Worm (Caenorhabditis elegans) whole organism, L4 larva: ENCODE data around the gene ifa-4.

Experiments used
- F37D6.2 ChIP-seq: sonication (generic microtip); optimal IDR thresholded peaks from 2 replicates; lab custom pipeline; 2016; ENCODE audit warnings: mild to moderate bottlenecking, missing genetic modification characterization, missing compliant biosample characterization
- R02D3.7 ChIP-seq: fragments of 150-350 bp; sonication (generic microtip); optimal IDR thresholded peaks from 3 replicates; lab custom pipeline; 2014; ENCODE audit warnings: missing biosample characterization, missing genetic modification characterization
- T20F7.1 ChIP-seq: fragments of 200-800 bp; sonication (Bioruptor generic); optimal IDR thresholded peaks from 2 replicates; lab custom pipeline; 2018; ENCODE audit warnings: mild to moderate bottlenecking, missing genetic modification characterization, missing compliant biosample characterization
- T26A8.4 ChIP-seq: fragments of 200-800 bp; sonication (Bioruptor generic); IDR thresholded peaks from 2 replicates; pipeline ENCODE4 v1.3.6; 2022; ENCODE audit warnings: missing genetic modification characterization, missing compliant biosample characterization
- aha-1 ChIP-seq: fragments of 150-350 bp; peaks from one replicate; lab custom pipeline; 2014; ENCODE audit warnings: missing biosample characterization, missing genetic modification characterization
- aly-2 ChIP-seq: sonication (generic microtip); optimal IDR thresholded peaks from 2 replicates; lab custom pipeline; 2018; ENCODE audit warnings: missing biosample characterization, missing genetic modification characterization
- ama-1 ChIP-seq: fragments of 150-350 bp; optimal IDR thresholded peaks from 2 replicates; lab custom pipeline; 2014; ENCODE audit warnings: inconsistent platforms, mixed read lengths
- ceh-20 ChIP-seq: fragments of 200-800 bp; sonication (Bioruptor generic); IDR thresholded peaks from 2 replicates; pipeline ENCODE4 v1.3.6; 2022; ENCODE audit warnings: missing genetic modification reagents, missing genetic modification characterization, missing compliant biosample characterization
- ceh-44 ChIP-seq: fragments of 200-800 bp; sonication (Bioruptor generic); IDR thresholded peaks from 2 replicates; pipeline ENCODE4 v1.3.6; 2022; ENCODE audit warnings: missing genetic modification reagents, missing genetic modification characterization, missing compliant biosample characterization
- ceh-62 ChIP-seq: sonication (generic microtip); optimal IDR thresholded peaks from 2 replicates; lab custom pipeline; 2017; ENCODE audit warnings: missing biosample characterization, missing genetic modification characterization
- ces-1 ChIP-seq: fragments of 150-350 bp; sonication (generic microtip); optimal IDR thresholded peaks from 4 replicates; lab custom pipeline; 2014; ENCODE audit warnings: missing biosample characterization, missing genetic modification reagents, missing genetic modification characterization
- cey-2 ChIP-seq: sonication (generic microtip); optimal IDR thresholded peaks from 3 replicates; lab custom pipeline; 2017; ENCODE audit warnings: missing genetic modification characterization, mild to moderate bottlenecking, missing compliant biosample characterization, antibody characterized with exemption, borderline replicate concordance; ENCODE audit not compliant: insufficient read depth
- daf-16 ChIP-seq, 3 experiments: sonication (generic microtip); optimal IDR thresholded peaks; 2 replicates each; lab custom pipeline; 2016 to 2017; ENCODE audit warnings: missing genetic modification characterization in 3 of 3, missing genetic modification reagents in 3 of 3, mild to moderate bottlenecking in 2 of 3, missing compliant biosample characterization in 2 of 3, missing biosample characterization in 1 of 3, moderate library complexity in 1 of 3
- dmd-6 ChIP-seq: fragments of 200-800 bp; sonication (Bioruptor generic); IDR thresholded peaks from 2 replicates; pipeline ENCODE4 v1.3.6; 2022; ENCODE audit warnings: missing genetic modification reagents, missing genetic modification characterization, missing compliant biosample characterization
- dmd-9 ChIP-seq: fragments of 200-800 bp; sonication (Bioruptor generic); IDR thresholded peaks from 2 replicates; pipeline ENCODE4 v1.3.6; 2022; ENCODE audit warnings: missing genetic modification reagents, missing genetic modification characterization, missing compliant biosample characterization
- egl-27 ChIP-seq: sonication (generic microtip); optimal IDR thresholded peaks from 3 replicates; lab custom pipeline; 2017; ENCODE audit warnings: missing biosample characterization, missing genetic modification reagents, missing genetic modification characterization
- fkh-10 ChIP-seq: fragments of 150-350 bp; optimal IDR thresholded peaks from 2 replicates; lab custom pipeline; 2014; ENCODE audit warnings: missing biosample characterization, missing genetic modification reagents, missing genetic modification characterization
- gei-8 ChIP-seq: fragments of 200-800 bp; sonication (Bioruptor generic); optimal IDR thresholded peaks from 2 replicates; lab custom pipeline; 2018; ENCODE audit warnings: mild to moderate bottlenecking, missing genetic modification characterization, missing compliant biosample characterization
- hif-1 ChIP-seq, 2 experiments: sonication (generic microtip); optimal IDR thresholded peaks; 2 replicates each; lab custom pipeline; 2016 to 2017; ENCODE audit warnings: missing compliant biosample characterization in 2 of 2, missing genetic modification characterization in 2 of 2, missing genetic modification reagents in 2 of 2, missing genotype in 2 of 2, mild to moderate bottlenecking in 1 of 2
- hlh-11 ChIP-seq: fragments of 200-800 bp; sonication (Bioruptor generic); optimal IDR thresholded peaks from 2 replicates; lab custom pipeline; 2018; ENCODE audit warnings: mild to moderate bottlenecking, missing genetic modification characterization, missing compliant biosample characterization
- hlh-30 ChIP-seq: sonication (generic microtip); optimal IDR thresholded peaks from 2 replicates; lab custom pipeline; 2017; ENCODE audit warnings: antibody characterized with exemption, mild to moderate bottlenecking, missing genetic modification characterization, missing compliant biosample characterization; ENCODE audit not compliant: insufficient read depth
- lin-1 ChIP-seq: fragments of 200-800 bp; sonication (Bioruptor generic); IDR thresholded peaks from 2 replicates; pipeline ENCODE4 v1.3.6; 2022; ENCODE audit warnings: missing genetic modification reagents, missing genetic modification characterization, missing compliant biosample characterization
- lin-13 ChIP-seq: fragments of 150-350 bp; optimal IDR thresholded peaks from 2 replicates; lab custom pipeline; 2014; ENCODE audit warnings: missing biosample characterization, missing genetic modification reagents, missing genetic modification characterization
- madf-9 ChIP-seq: fragments of 200-800 bp; sonication (Bioruptor generic); conservative IDR thresholded peaks from 2 replicates; pipeline ENCODE4 v1.3.6; 2022; ENCODE audit warnings: missing genetic modification reagents, missing genetic modification characterization, missing compliant biosample characterization
- mdl-1 ChIP-seq, 2 experiments: fragments of 150-350 bp in 1 of 2; sonication (generic microtip) in 1 of 2; optimal IDR thresholded peaks; 2 replicates each; lab custom pipeline; 2014 to 2017; ENCODE audit warnings: missing biosample characterization in 2 of 2, missing genetic modification characterization in 2 of 2
- mdt-29 ChIP-seq: fragments of 200-800 bp; sonication (Bioruptor generic); IDR thresholded peaks from 2 replicates; pipeline ENCODE4 v1.3.6; 2022; ENCODE audit warnings: missing genetic modification reagents, missing genetic modification characterization, missing compliant biosample characterization
- mes-2 ChIP-seq: sonication (generic microtip); optimal IDR thresholded peaks from 2 replicates; lab custom pipeline; 2016; ENCODE audit warnings: missing genotype, mild to moderate bottlenecking, missing genetic modification characterization, missing compliant biosample characterization; ENCODE audit not compliant: poor library complexity, severe bottlenecking
- mxl-3 ChIP-seq: fragments of 200-800 bp; sonication (Bioruptor generic); optimal IDR thresholded peaks from 2 replicates; lab custom pipeline; 2018; ENCODE audit warnings: mild to moderate bottlenecking, missing genetic modification characterization, missing compliant biosample characterization
- nhr-111 ChIP-seq: fragments of 200-800 bp; sonication (Bioruptor generic); optimal IDR thresholded peaks from 2 replicates; lab custom pipeline; 2018; ENCODE audit warnings: mild to moderate bottlenecking, missing genetic modification characterization, missing compliant biosample characterization
- nhr-28 ChIP-seq: fragments of 150-350 bp; optimal IDR thresholded peaks from 2 replicates; lab custom pipeline; 2014; ENCODE audit warnings: missing biosample characterization, missing genetic modification characterization
- nhr-41 ChIP-seq: fragments of 200-800 bp; sonication (Bioruptor generic); IDR thresholded peaks from 2 replicates; pipeline ENCODE4 v1.3.6; 2022; ENCODE audit warnings: missing genetic modification reagents, missing genetic modification characterization, missing compliant biosample characterization
- nhr-42 ChIP-seq: fragments of 200-800 bp; sonication (Bioruptor generic); IDR thresholded peaks from 2 replicates; pipeline ENCODE4 v1.3.6; 2022; ENCODE audit warnings: missing genetic modification characterization, missing compliant biosample characterization
- nhr-48 ChIP-seq: sonication (generic microtip); optimal IDR thresholded peaks from 2 replicates; lab custom pipeline; 2016; ENCODE audit warnings: mild to moderate bottlenecking, missing genetic modification characterization, missing compliant biosample characterization
- nhr-6 ChIP-seq: fragments of 150-350 bp; optimal IDR thresholded peaks from 2 replicates; lab custom pipeline; 2014; ENCODE audit warnings: missing biosample characterization, missing genetic modification characterization
- nhr-77 ChIP-seq: fragments of 150-350 bp; optimal IDR thresholded peaks from 2 replicates; lab custom pipeline; 2014; ENCODE audit warnings: missing biosample characterization, missing genetic modification characterization
- pha-4 ChIP-seq, 2 experiments: fragments of 150-350 bp in 1 of 2; fragments of 200-800 bp in 1 of 2; sonication (Bioruptor generic) in 1 of 2; IDR thresholded peaks in 1 of 2; optimal IDR thresholded peaks in 1 of 2; 2 replicates each; pipeline versions ENCODE4 v1.3.6 to Lab custom; 2014 to 2022; ENCODE audit warnings: missing genetic modification characterization in 2 of 2, missing genetic modification reagents in 2 of 2, missing biosample characterization in 1 of 2, missing compliant biosample characterization in 1 of 2
- rbr-2 ChIP-seq: sonication (generic microtip); optimal IDR thresholded peaks from 2 replicates; lab custom pipeline; 2016; ENCODE audit warnings: missing genotype, missing genetic modification characterization, missing compliant biosample characterization
- saeg-2 ChIP-seq: fragments of 200-800 bp; sonication (Bioruptor generic); IDR thresholded peaks from 2 replicates; pipeline ENCODE4 v1.3.6; 2022; ENCODE audit warnings: missing genetic modification reagents, missing genetic modification characterization, missing compliant biosample characterization
- sdz-12 ChIP-seq: fragments of 200-800 bp; sonication (Bioruptor generic); optimal IDR thresholded peaks from 2 replicates; lab custom pipeline; 2018; ENCODE audit warnings: mild to moderate bottlenecking, missing genetic modification characterization, missing compliant biosample characterization
- unc-39 ChIP-seq: sonication (generic microtip); optimal IDR thresholded peaks from 2 replicates; lab custom pipeline; 2017; ENCODE audit warnings: missing biosample characterization, missing genetic modification characterization
- vab-7 ChIP-seq: fragments of 200-800 bp; sonication (Bioruptor generic); IDR thresholded peaks from 2 replicates; pipeline ENCODE4 v1.3.6; 2022; ENCODE audit warnings: missing genetic modification reagents, missing genetic modification characterization, missing compliant biosample characterization
- zfp-3 ChIP-seq: fragments of 200-800 bp; sonication (Bioruptor generic); conservative IDR thresholded peaks from 2 replicates; pipeline ENCODE4 v1.3.6; 2022; ENCODE audit warnings: missing genetic modification reagents, missing genetic modification characterization, missing compliant biosample characterization
- zip-11 ChIP-seq: fragments of 200-800 bp; sonication (Bioruptor generic); IDR thresholded peaks from 2 replicates; pipeline ENCODE4 v1.3.6; 2022; ENCODE audit warnings: missing genetic modification characterization, missing compliant biosample characterization
- ztf-11 ChIP-seq: fragments of 150-350 bp; optimal IDR thresholded peaks from 2 replicates; lab custom pipeline; 2014; ENCODE audit warnings: missing biosample characterization, missing genetic modification characterization

ifa-4 gene

ce11 chrX:4915879-4916278 is at the start of gene ifa-4:
ifa-4 (minus strand) TSS chrX:4915979.
- TF ChIP-seq T20F7.1 (GFP tag; lab: Kevin White, UChicago), result no peak
- no peak for TF ChIP-seq F37D6.2 (tag; lab: Kevin White, UChicago)
- no peak for TF ChIP-seq cey-2
- no peak for TF ChIP-seq aly-2 (tag; lab: Kevin White, UChicago)
- no peak for TF ChIP-seq lin-13
- TF ChIP-seq ama-1, result no peak
- no peak for TF ChIP-seq unc-39 (tag; lab: Kevin White, UChicago)
- TF ChIP-seq sdz-12 (GFP tag; lab: Kevin White, UChicago), result no peak
- no peak for TF ChIP-seq vab-7
- TF ChIP-seq dmd-9 (GFP tag; lab: Robert Waterston, UW), result no peak
- no peak for TF ChIP-seq nhr-111 (GFP tag; lab: Kevin White, UChicago)
- TF ChIP-seq ceh-62 (tag; lab: Kevin White, UChicago), result no peak
- TF ChIP-seq, all 104 proteins: peak for 0

DNA sequence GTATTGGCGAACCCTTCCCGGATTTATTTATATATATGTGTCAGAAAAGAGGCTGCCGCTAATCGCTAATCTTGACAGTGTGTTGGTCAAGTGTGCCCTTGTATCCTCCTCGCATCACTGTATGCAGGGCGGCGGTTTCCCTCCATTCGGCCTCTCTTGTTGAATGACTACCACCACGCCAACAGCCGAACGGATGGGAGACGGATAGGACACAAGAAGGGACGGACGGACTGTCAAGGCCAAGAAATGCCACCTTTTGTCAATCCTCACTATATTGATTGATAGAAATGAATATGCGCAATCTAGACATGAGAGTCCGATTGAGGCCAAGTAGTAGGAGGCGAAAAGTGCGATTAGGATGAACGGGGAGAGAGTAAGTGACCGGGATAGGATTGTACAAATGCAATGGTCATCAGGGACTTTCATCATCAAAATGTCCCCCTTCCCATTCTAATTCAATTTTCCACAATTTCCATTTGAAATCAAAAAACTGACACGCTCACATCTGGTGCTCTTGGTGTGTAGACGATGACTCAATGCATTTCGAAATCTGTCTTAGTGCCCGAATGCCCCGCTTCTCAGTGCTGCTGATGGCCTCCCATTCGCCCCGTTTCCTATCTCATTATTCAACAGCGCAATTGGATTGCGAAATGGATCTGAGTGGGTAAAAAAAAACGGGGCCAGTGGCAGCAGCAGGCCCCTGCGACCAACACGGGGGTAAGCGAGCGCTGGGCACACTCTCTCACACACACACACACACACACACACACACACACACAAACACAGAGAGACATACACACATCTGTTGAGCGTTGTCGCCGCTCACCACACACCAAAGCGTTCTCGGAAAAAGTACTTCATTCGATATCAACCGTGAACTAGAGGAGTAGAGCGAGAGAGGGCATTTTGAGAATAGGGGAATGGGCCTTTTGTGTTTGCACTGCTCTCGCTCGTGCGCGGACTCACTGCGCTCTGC is 46.2 kb upstream of the ifa-4 start:
- TF ChIP-seq ztf-11 (tag; lab: Kevin White, UChicago) (no peak), nhr-48 (tag; lab: Kevin White, UChicago) (peak; percentile 45), daf-16 (GFP tag; optimal IDR thresholded peaks at IDR 0.05; lab: Kevin White, UChicago) (peak in 1 of 2 experiments; percentile 32), daf-16 (tag; optimal IDR thresholded peaks at IDR 0.05; lab: Kevin White, UChicago) (no peak), saeg-2 (GFP tag; lab: Robert Waterston, UW) (0 out of 2 replicates have a peak, but pooled peaks have one; percentile 15), nhr-77 (tag; lab: Kevin White, UChicago) (peak; percentile 47), T20F7.1 (GFP tag; lab: Kevin White, UChicago) (no peak), hif-1 (tag; optimal IDR thresholded peaks at IDR 0.05; lab: Kevin White, UChicago) (peak in 1 of 2 experiments; percentile 46), pha-4 (GFP tag; IDR thresholded peaks at IDR 0.05; lab: Robert Waterston, UW) (peak; percentile 67), pha-4 (tag; optimal IDR thresholded peaks at IDR 0.05; lab: Kevin White, UChicago) (no peak), R02D3.7 (tag; lab: Kevin White, UChicago) (no peak), dmd-6 (GFP tag; lab: Robert Waterston, UW) (peak; percentile 24; the same call in 1 of the 2 replicates), nhr-28 (tag; lab: Kevin White, UChicago) (peak; percentile 60), zfp-3 (no peak), mdl-1 (tag; optimal IDR thresholded peaks at IDR 0.05; lab: Kevin White, UChicago) (peak in 1 of 2 experiments; percentile 50), nhr-42 (no peak), gei-8 (GFP tag; lab: Kevin White, UChicago) (no peak), nhr-41 (GFP tag; lab: Robert Waterston, UW) (no peak), mes-2 (tag; lab: Kevin White, UChicago) (peak; percentile 50), rbr-2 (tag; lab: Kevin White, UChicago) (peak; percentile 74), madf-9 (GFP tag; lab: Robert Waterston, UW) (0 out of 2 replicates have a peak, but pooled peaks have one; percentile 5), hlh-11 (tag; lab: Kevin White, UChicago) (peak; percentile 57), egl-27 (no peak), T26A8.4 (GFP tag; lab: Robert Waterston, UW) (peak; percentile 34; the same call in 1 of the 2 replicates), F37D6.2 (tag; lab: Kevin White, UChicago) (peak; percentile 48), mxl-3 (GFP tag; lab: Kevin White, UChicago) (peak; percentile 64), hlh-30 (tag; lab: Kevin White, UChicago) (peak; percentile 49), fkh-10 (peak; percentile 68), ces-1 (GFP tag; lab: Kevin White, UChicago) (no peak), dmd-9 (GFP tag; lab: Robert Waterston, UW) (0 out of 2 replicates have a peak, but pooled peaks have one; percentile 35), mdt-29 (GFP tag; lab: Robert Waterston, UW) (no peak), zip-11 (GFP tag; lab: Robert Waterston, UW) (no peak), lin-1 (GFP tag; lab: Robert Waterston, UW) (no peak), unc-39 (tag; lab: Kevin White, UChicago) (no peak), ceh-20 (GFP tag; lab: Robert Waterston, UW) (peak; percentile 39; the same call in 1 of the 2 replicates), nhr-6 (no peak), aha-1 (tag; lab: Kevin White, UChicago) (peak; percentile 99), ceh-44 (GFP tag; lab: Robert Waterston, UW) (no peak), lin-13 (peak; percentile 17), ama-1 (no peak)
